Worm (Caenorhabditis elegans) whole organism, L1 larva: ENCODE data around the gene acp-2.
A peak's percentile ranks its signal among the peaks of the same experiment; 100 is the strongest.

ENCODE experiments used
- C04F5.9 ChIP-seq: sonication (generic microtip); optimal IDR thresholded peaks from 2 replicates; lab custom pipeline; 2016; ENCODE audit warnings: missing genetic modification characterization, missing compliant biosample characterization
- F16B12.6 ChIP-seq: fragments of 150-350 bp; optimal IDR thresholded peaks from 2 replicates; lab custom pipeline; 2014; ENCODE audit warnings: missing biosample characterization, missing genetic modification characterization
- aly-2 ChIP-seq: fragments of 150-350 bp; optimal IDR thresholded peaks from 2 replicates; lab custom pipeline; 2014; ENCODE audit warnings: missing biosample characterization, missing genetic modification characterization
- ama-1 ChIP-seq: fragments of 150-350 bp; optimal IDR thresholded peaks from 2 replicates; lab custom pipeline; 2014
- blmp-1 ChIP-seq: fragments of 150-350 bp; optimal IDR thresholded peaks from 2 replicates; lab custom pipeline; 2014; ENCODE audit warnings: missing biosample characterization, missing genetic modification characterization
- ceh-63 ChIP-seq: fragments of 200-800 bp; sonication (Bioruptor generic); optimal IDR thresholded peaks from 2 replicates; lab custom pipeline; 2018; ENCODE audit warnings: mild to moderate bottlenecking, missing genetic modification characterization, missing compliant biosample characterization
- ceh-8 ChIP-seq: fragments of 200-800 bp; sonication (Bioruptor generic); optimal IDR thresholded peaks from 2 replicates; lab custom pipeline; 2018; ENCODE audit warnings: mild to moderate bottlenecking, missing genetic modification characterization, moderate library complexity, missing compliant biosample characterization
- ceh-82 ChIP-seq, 3 experiments: fragments of 150-350 bp in 1 of 3; sonication (generic microtip) in 2 of 3; optimal IDR thresholded peaks; 2 replicates each; lab custom pipeline; 2014 to 2017; ENCODE audit warnings: missing biosample characterization in 3 of 3, missing genetic modification characterization in 3 of 3
- ceh-90 ChIP-seq: sonication (generic microtip); optimal IDR thresholded peaks from 2 replicates; lab custom pipeline; 2016; ENCODE audit warnings: missing genetic modification characterization, missing compliant biosample characterization
- ces-1 ChIP-seq: fragments of 150-350 bp; optimal IDR thresholded peaks from 2 replicates; lab custom pipeline; 2014; ENCODE audit warnings: missing biosample characterization, missing genetic modification reagents, missing genetic modification characterization
- efl-1 ChIP-seq, 4 experiments: fragments of 150-350 bp; optimal IDR thresholded peaks in 3 of 4; peaks in 1 of 4; 1 replicate in 1 of 4; 2 replicates in 3 of 4; lab custom pipeline; 2014; ENCODE audit warnings: missing biosample characterization in 2 of 4, missing genetic modification characterization in 2 of 4, missing genetic modification reagents in 2 of 4
- efl-3 ChIP-seq: fragments of 200-800 bp; sonication (Bioruptor generic); optimal IDR thresholded peaks from 2 replicates; lab custom pipeline; 2018; ENCODE audit warnings: mild to moderate bottlenecking, missing genetic modification characterization, missing compliant biosample characterization
- elt-2 ChIP-seq: sonication (generic microtip); optimal IDR thresholded peaks from 2 replicates; lab custom pipeline; 2016; ENCODE audit warnings: missing genetic modification characterization, mild to moderate bottlenecking, inconsistent platforms, missing compliant biosample characterization, missing genetic modification reagents
- elt-3 ChIP-seq, 6 experiments: fragments of 150-350 bp in 1 of 6; sonication (generic microtip); optimal IDR thresholded peaks; 2 replicates each; lab custom pipeline; 2017 to 2018; ENCODE audit warnings: missing biosample characterization in 6 of 6, missing genetic modification characterization in 6 of 6, inconsistent platforms in 1 of 6
- fkh-10 ChIP-seq: sonication (generic microtip); optimal IDR thresholded peaks from 2 replicates; lab custom pipeline; 2017; ENCODE audit warnings: missing biosample characterization, missing genetic modification reagents, missing genetic modification characterization
- fkh-8 ChIP-seq: sonication (generic microtip); optimal IDR thresholded peaks from 2 replicates; lab custom pipeline; 2016; ENCODE audit warnings: mild to moderate bottlenecking, missing genetic modification characterization, missing compliant biosample characterization
- hlh-17 ChIP-seq: fragments of 200-800 bp; sonication (Bioruptor generic); optimal IDR thresholded peaks from 2 replicates; lab custom pipeline; 2018; ENCODE audit warnings: missing genetic modification characterization, mild to moderate bottlenecking, missing compliant biosample characterization, moderate library complexity, borderline replicate concordance
- hlh-4 ChIP-seq: sonication (generic microtip); optimal IDR thresholded peaks from 2 replicates; lab custom pipeline; 2016; ENCODE audit warnings: mild to moderate bottlenecking, missing genetic modification characterization, missing compliant biosample characterization
- lin-14 ChIP-seq: fragments of 200-800 bp; sonication (Bioruptor generic); optimal IDR thresholded peaks from 2 replicates; lab custom pipeline; 2018; ENCODE audit warnings: mild to moderate bottlenecking, missing genetic modification characterization, moderate library complexity, missing compliant biosample characterization
- lin-35 ChIP-seq, 2 experiments: fragments of 150-350 bp; optimal IDR thresholded peaks; 2 replicates each; lab custom pipeline; 2014; ENCODE audit warnings: missing biosample characterization in 2 of 2, missing genetic modification characterization in 2 of 2, missing genetic modification reagents in 2 of 2
- lir-3 ChIP-seq: sonication (generic microtip); optimal IDR thresholded peaks from 2 replicates; lab custom pipeline; 2016; ENCODE audit warnings: mild to moderate bottlenecking, missing genetic modification characterization, moderate library complexity, missing compliant biosample characterization; ENCODE audit not compliant: poor library complexity
- mab-9 ChIP-seq: fragments of 200-800 bp; sonication (Bioruptor generic); IDR thresholded peaks from 2 replicates; pipeline ENCODE4 v1.3.6; 2022; ENCODE audit warnings: missing genetic modification reagents, missing genetic modification characterization, missing compliant biosample characterization
- mdl-1 ChIP-seq, 2 experiments: fragments of 150-350 bp; optimal IDR thresholded peaks; 2 replicates each; lab custom pipeline; 2014 to 2017; ENCODE audit warnings: missing biosample characterization in 2 of 2, missing genetic modification characterization in 2 of 2, inconsistent platforms in 1 of 2
- mef-2 ChIP-seq: fragments of 150-350 bp; optimal IDR thresholded peaks from 2 replicates; lab custom pipeline; 2014; ENCODE audit warnings: missing biosample characterization, missing genetic modification characterization
- nhr-237 ChIP-seq: fragments of 150-350 bp; optimal IDR thresholded peaks from 2 replicates; lab custom pipeline; 2014; ENCODE audit warnings: missing biosample characterization, missing genetic modification characterization
- nhr-47 ChIP-seq: sonication (generic microtip); optimal IDR thresholded peaks from 2 replicates; lab custom pipeline; 2016; ENCODE audit warnings: mild to moderate bottlenecking, missing genetic modification characterization, moderate library complexity, missing compliant biosample characterization
- nhr-76 ChIP-seq: sonication (generic microtip); optimal IDR thresholded peaks from 2 replicates; lab custom pipeline; 2017; ENCODE audit warnings: missing biosample characterization, missing genetic modification characterization
- nhr-77 ChIP-seq: fragments of 150-350 bp; optimal IDR thresholded peaks from 2 replicates; lab custom pipeline; 2014; ENCODE audit warnings: missing biosample characterization, missing genetic modification characterization
- nhr-85 ChIP-seq: sonication (generic microtip); peaks from one replicate; lab custom pipeline; 2016; ENCODE audit warnings: missing genetic modification characterization, inconsistent platforms, missing compliant biosample characterization
- pqm-1 ChIP-seq: sonication (generic microtip); optimal IDR thresholded peaks from 3 replicates; lab custom pipeline; 2017; ENCODE audit warnings: missing biosample characterization, missing genetic modification characterization
- rnt-1 ChIP-seq: sonication (generic microtip); optimal IDR thresholded peaks from 2 replicates; lab custom pipeline; 2016; ENCODE audit warnings: mild to moderate bottlenecking, missing genetic modification characterization, moderate library complexity, missing compliant biosample characterization
- swsn-7 ChIP-seq: sonication (generic microtip); optimal IDR thresholded peaks from 2 replicates; lab custom pipeline; 2016; ENCODE audit warnings: missing genetic modification characterization, missing compliant biosample characterization
- unc-30 ChIP-seq: sonication (generic microtip); optimal IDR thresholded peaks from 2 replicates; lab custom pipeline; 2017; ENCODE audit warnings: missing biosample characterization, missing genetic modification characterization
- unc-98 ChIP-seq: fragments of 200-800 bp; sonication (Bioruptor generic); IDR thresholded peaks from 2 replicates; pipeline ENCODE4 v1.3.6; 2022; ENCODE audit warnings: missing genetic modification characterization, missing compliant biosample characterization

The acp-2 gene

ce11 chrII:8417059-8417668 is 14.7 kb downstream of the acp-2 start, which contains the start of gene fdgt-2:
TSS of gene fdgt-2 (plus strand) at chrII:8417618.
- TF ChIP-seq ceh-90 = no peak
- TF ChIP-seq nhr-85 (tag; lab: Kevin White, UChicago) = peak; percentile 65
- peak; percentile 8 for TF ChIP-seq elt-2 (tag; lab: Kevin White, UChicago)
- TF ChIP-seq efl-1 (optimal IDR thresholded peaks at IDR 0.05; lab: Kevin White, UChicago) = no peak
- peak in 1 of 2 experiments; percentile 6 for TF ChIP-seq efl-1 (GFP tag; optimal IDR thresholded peaks at IDR 0.05 in 1 of 2; lab: Kevin White, UChicago)
- peak; percentile 18 for TF ChIP-seq blmp-1 (tag; lab: Kevin White, UChicago)

- TF ChIP-seq lin-14 (GFP tag; lab: Kevin White, UChicago) (peak; percentile 17), nhr-85 (tag; lab: Kevin White, UChicago) (peak; percentile 79), F16B12.6 (no peak), efl-3 (GFP tag; lab: Kevin White, UChicago) (peak; percentile 84), fkh-10 (GFP tag; lab: Kevin White, UChicago) (no peak)
Observed at ce11 chrII:8415462-8416037, 16.3 kb downstream of the acp-2 start.

ce11 chrII:8415035-8415434 is 16.8 kb downstream of the acp-2 start:
- peak; percentile 0 for TF ChIP-seq rnt-1 (tag; lab: Kevin White, UChicago)
- TF ChIP-seq ama-1 (lab: Kevin White, UChicago) = no peak
- no peak for TF ChIP-seq pqm-1
- TF ChIP-seq, all 84 proteins: peak for 1

ce11 chrII:8412935-8413334 is 18.9 kb downstream of the acp-2 start:
- TF ChIP-seq lir-3 (tag; lab: Kevin White, UChicago) (no peak), mdl-1 (tag; optimal IDR thresholded peaks at IDR 0.05; lab: Kevin White, UChicago) (no peak), nhr-77 (tag; lab: Kevin White, UChicago) (no peak), elt-2 (tag; lab: Kevin White, UChicago) (peak; percentile 29), unc-98 (GFP tag; lab: Robert Waterston, UW) (no peak)

- TF ChIP-seq nhr-76 (tag; lab: Kevin White, UChicago) (no peak), lin-35 (GFP tag; optimal IDR thresholded peaks at IDR 0.05; lab: Kevin White, UChicago) (peak in 1 of 2 experiments; percentile 6), ces-1 (no peak), aly-2 (tag; lab: Kevin White, UChicago) (no peak), fkh-8 (tag; lab: Kevin White, UChicago) (no peak), efl-3 (GFP tag; lab: Kevin White, UChicago) (no peak), hlh-4 (no peak), ceh-82 (tag; optimal IDR thresholded peaks at IDR 0.05; lab: Kevin White, UChicago) (no peak), nhr-237 (tag; lab: Kevin White, UChicago) (no peak), mef-2 (tag; lab: Kevin White, UChicago) (no peak), elt-3 (tag; optimal IDR thresholded peaks at IDR 0.05; lab: Kevin White, UChicago) (no peak), ceh-63 (GFP tag; lab: Kevin White, UChicago) (no peak), mab-9 (GFP tag; lab: Robert Waterston, UW) (no peak), blmp-1 (tag; lab: Kevin White, UChicago) (peak; percentile 14), nhr-47 (tag; lab: Kevin White, UChicago) (no peak), C04F5.9 (tag; lab: Kevin White, UChicago) (no peak), unc-30 (tag; lab: Kevin White, UChicago) (no peak), swsn-7 (tag; lab: Kevin White, UChicago) (no peak), lin-14 (GFP tag; lab: Kevin White, UChicago) (peak; percentile 50), nhr-85 (tag; lab: Kevin White, UChicago) (peak; percentile 70), elt-2 (tag; lab: Kevin White, UChicago) (peak; percentile 33), ceh-8 (GFP tag; lab: Kevin White, UChicago) (no peak), hlh-17 (GFP tag; lab: Kevin White, UChicago) (no peak)
- TF ChIP-seq, all 84 proteins: peak for 5
Observed at ce11 chrII:8412061-8412721, 19.7 kb downstream of the acp-2 start, which contains the start of gene efl-3. TSS of gene efl-3 (plus strand) at chrII:8412671.
